Worm (Caenorhabditis elegans) whole organism, late embryonic: Measurements from ENCODE around the gene ssl-1.

Source experiments
- C08G9.2 ChIP-seq: sonication (generic microtip); optimal IDR thresholded peaks from 2 replicates; lab custom pipeline; 2016; ENCODE audit warnings: mild to moderate bottlenecking, missing genetic modification characterization, moderate library complexity, missing compliant biosample characterization
- F13H6.1 ChIP-seq: sonication (generic microtip); optimal IDR thresholded peaks from 2 replicates; lab custom pipeline; 2016; ENCODE audit warnings: missing genetic modification characterization, missing compliant biosample characterization
- K02D7.2 ChIP-seq: sonication (generic microtip); optimal IDR thresholded peaks from 2 replicates; lab custom pipeline; 2017; ENCODE audit warnings: mild to moderate bottlenecking, missing genetic modification characterization, missing compliant biosample characterization
- K09A11.1 ChIP-seq: sonication (generic microtip); optimal IDR thresholded peaks from 2 replicates; lab custom pipeline; 2017; ENCODE audit warnings: antibody characterized with exemption, mild to moderate bottlenecking, missing genetic modification characterization, missing compliant biosample characterization; ENCODE audit not compliant: insufficient read depth
- ceh-14 ChIP-seq: sonication (generic microtip); optimal IDR thresholded peaks from 2 replicates; lab custom pipeline; 2016; ENCODE audit warnings: missing genotype, missing genetic modification characterization, missing compliant biosample characterization
- ceh-18 ChIP-seq: sonication (generic microtip); optimal IDR thresholded peaks from 2 replicates; lab custom pipeline; 2016; ENCODE audit warnings: missing genetic modification characterization, missing compliant biosample characterization
- ceh-2 ChIP-seq: sonication (generic microtip); optimal IDR thresholded peaks from 2 replicates; lab custom pipeline; 2016; ENCODE audit warnings: missing genotype, missing genetic modification characterization, missing compliant biosample characterization
- ceh-22 ChIP-seq: sonication (generic microtip); optimal IDR thresholded peaks from 2 replicates; lab custom pipeline; 2017; ENCODE audit warnings: missing biosample characterization, missing genetic modification characterization
- ceh-31 ChIP-seq: sonication (generic microtip); optimal IDR thresholded peaks from 2 replicates; lab custom pipeline; 2016; ENCODE audit warnings: missing genetic modification characterization, missing compliant biosample characterization
- ceh-34 ChIP-seq: sonication (generic microtip); optimal IDR thresholded peaks from 2 replicates; lab custom pipeline; 2016; ENCODE audit warnings: mild to moderate bottlenecking, missing genetic modification characterization, missing compliant biosample characterization
- ceh-9 ChIP-seq: sonication (generic microtip); optimal IDR thresholded peaks from 2 replicates; lab custom pipeline; 2016; ENCODE audit warnings: mild to moderate bottlenecking, missing genetic modification characterization, inconsistent platforms, missing compliant biosample characterization
- elt-2 ChIP-seq: sonication (generic microtip); optimal IDR thresholded peaks from 2 replicates; lab custom pipeline; 2016; ENCODE audit warnings: missing genetic modification reagents, missing genetic modification characterization, missing compliant biosample characterization
- elt-4 ChIP-seq: sonication (generic microtip); optimal IDR thresholded peaks from 2 replicates; lab custom pipeline; 2016; ENCODE audit warnings: missing genetic modification characterization, missing compliant biosample characterization
- ets-4 ChIP-seq: sonication (generic microtip); optimal IDR thresholded peaks from 2 replicates; lab custom pipeline; 2016; ENCODE audit warnings: missing genetic modification characterization, missing compliant biosample characterization
- eyg-1 ChIP-seq: sonication (generic microtip); optimal IDR thresholded peaks from 2 replicates; lab custom pipeline; 2016; ENCODE audit warnings: missing genotype, missing genetic modification characterization, missing compliant biosample characterization
- fax-1 ChIP-seq: sonication (generic microtip); optimal IDR thresholded peaks from 2 replicates; lab custom pipeline; 2016; ENCODE audit warnings: missing genotype, missing genetic modification characterization, missing compliant biosample characterization
- gmeb-2 ChIP-seq: sonication (generic microtip); optimal IDR thresholded peaks from 2 replicates; lab custom pipeline; 2016; ENCODE audit warnings: missing genetic modification characterization, inconsistent platforms, missing compliant biosample characterization
- hlh-13 ChIP-seq: fragments of 200-800 bp; sonication (Bioruptor generic); optimal IDR thresholded peaks from 2 replicates; lab custom pipeline; 2018; ENCODE audit warnings: mild to moderate bottlenecking, missing genetic modification characterization, missing compliant biosample characterization
- hlh-15 ChIP-seq: sonication (generic microtip); optimal IDR thresholded peaks from 2 replicates; lab custom pipeline; 2016; ENCODE audit warnings: missing genetic modification characterization, missing compliant biosample characterization
- hlh-8 ChIP-seq: sonication (generic microtip); optimal IDR thresholded peaks from 2 replicates; lab custom pipeline; 2016; ENCODE audit warnings: missing genotype, missing genetic modification characterization, missing compliant biosample characterization
- lim-6 ChIP-seq: sonication (generic microtip); optimal IDR thresholded peaks from 2 replicates; lab custom pipeline; 2016; ENCODE audit warnings: missing genetic modification characterization, missing compliant biosample characterization
- lin-11 ChIP-seq: fragments of 200-800 bp; sonication (Bioruptor generic); optimal IDR thresholded peaks from 2 replicates; lab custom pipeline; 2018; ENCODE audit warnings: mild to moderate bottlenecking, missing genetic modification characterization, missing compliant biosample characterization
- madf-2 ChIP-seq: sonication (generic microtip); optimal IDR thresholded peaks from 2 replicates; lab custom pipeline; 2017; ENCODE audit warnings: missing genetic modification characterization, missing compliant biosample characterization
- nfya-1 ChIP-seq: sonication (generic microtip); optimal IDR thresholded peaks from 2 replicates; lab custom pipeline; 2017; ENCODE audit warnings: missing genetic modification characterization, mild to moderate bottlenecking, missing compliant biosample characterization, antibody characterized with exemption, moderate library complexity
- nhr-11 ChIP-seq: fragments of 150-350 bp; optimal IDR thresholded peaks from 2 replicates; lab custom pipeline; 2014; ENCODE audit warnings: missing biosample characterization, missing genetic modification characterization
- npax-4 ChIP-seq: sonication (generic microtip); optimal IDR thresholded peaks from 2 replicates; lab custom pipeline; 2016; ENCODE audit warnings: missing genetic modification characterization, missing compliant biosample characterization
- odd-2 ChIP-seq: sonication (generic microtip); optimal IDR thresholded peaks from 2 replicates; lab custom pipeline; 2017; ENCODE audit warnings: antibody characterized with exemption, mild to moderate bottlenecking, missing genetic modification characterization, missing compliant biosample characterization
- pag-3 ChIP-seq: sonication (generic microtip); optimal IDR thresholded peaks from 2 replicates; lab custom pipeline; 2016; ENCODE audit warnings: missing compliant biosample characterization, missing genetic modification characterization, borderline replicate concordance
- pax-1 ChIP-seq: fragments of 150-350 bp; optimal IDR thresholded peaks from 2 replicates; lab custom pipeline; 2014; ENCODE audit warnings: missing biosample characterization, missing genetic modification characterization
- pha-4 ChIP-seq: fragments of 150-350 bp; optimal IDR thresholded peaks from 2 replicates; lab custom pipeline; 2018; ENCODE audit warnings: missing biosample characterization, missing genetic modification reagents, missing genetic modification characterization
- ref-2 ChIP-seq: sonication (generic microtip); optimal IDR thresholded peaks from 2 replicates; lab custom pipeline; 2016; ENCODE audit warnings: missing genetic modification characterization, missing compliant biosample characterization
- sox-2 ChIP-seq: fragments of 200-800 bp; sonication (Bioruptor generic); IDR thresholded peaks from 2 replicates; pipeline ENCODE4 v1.3.6; 2022; ENCODE audit warnings: missing genetic modification reagents, missing genetic modification characterization, missing compliant biosample characterization
- sox-4 ChIP-seq: sonication (generic microtip); optimal IDR thresholded peaks from 2 replicates; lab custom pipeline; 2017; ENCODE audit warnings: mild to moderate bottlenecking, missing genetic modification characterization, inconsistent platforms, missing compliant biosample characterization
- syd-9 ChIP-seq: sonication (generic microtip); optimal IDR thresholded peaks from 2 replicates; lab custom pipeline; 2016; ENCODE audit warnings: mild to moderate bottlenecking, missing genetic modification characterization, moderate library complexity, missing compliant biosample characterization
- tbx-7 ChIP-seq: sonication (generic microtip); optimal IDR thresholded peaks from 2 replicates; lab custom pipeline; 2016; ENCODE audit warnings: missing genotype, missing genetic modification characterization, missing compliant biosample characterization
- unc-3 ChIP-seq, 2 experiments: fragments of 200-800 bp in 1 of 2; sonication (Bioruptor generic) in 1 of 2; sonication (generic microtip) in 1 of 2; conservative IDR thresholded peaks in 1 of 2; optimal IDR thresholded peaks in 1 of 2; 2 replicates each; pipeline versions ENCODE4 v1.3.6 to Lab custom; 2016 to 2022; ENCODE audit warnings: missing compliant biosample characterization in 2 of 2, missing genetic modification characterization in 2 of 2, missing genetic modification reagents in 1 of 2
- unc-42 ChIP-seq: sonication (generic microtip); optimal IDR thresholded peaks from 2 replicates; lab custom pipeline; 2016; ENCODE audit warnings: missing genotype, missing genetic modification characterization, missing compliant biosample characterization
- unc-86 ChIP-seq: sonication (generic microtip); optimal IDR thresholded peaks from 2 replicates; lab custom pipeline; 2016; ENCODE audit warnings: missing genetic modification characterization, missing compliant biosample characterization
- zip-5 ChIP-seq: sonication (generic microtip); optimal IDR thresholded peaks from 2 replicates; lab custom pipeline; 2016; ENCODE audit warnings: missing genetic modification characterization, missing compliant biosample characterization
- ztf-16 ChIP-seq: sonication (generic microtip); optimal IDR thresholded peaks from 2 replicates; lab custom pipeline; 2017; ENCODE audit warnings: missing genetic modification characterization, missing compliant biosample characterization

Gene ssl-1

DNA sequence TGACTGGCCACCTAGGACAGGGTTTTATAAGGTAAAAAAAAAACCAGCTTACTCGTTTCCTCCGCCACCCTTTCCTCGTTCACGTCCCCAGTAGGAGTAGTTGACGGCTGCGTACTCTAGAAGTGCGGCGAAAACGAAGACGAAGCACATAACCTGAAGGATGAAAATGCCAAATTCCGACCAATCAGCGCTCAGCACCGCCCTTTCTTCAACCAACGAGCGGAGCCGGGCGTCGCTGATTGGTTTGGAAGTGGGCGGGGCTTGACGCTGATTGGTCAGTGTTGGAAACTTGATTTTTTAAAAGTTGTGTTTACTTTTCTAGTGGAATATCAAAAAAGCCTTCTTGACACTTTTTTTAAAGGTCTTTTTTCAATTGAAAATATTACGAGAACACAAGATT, 59.4 kb downstream of the ssl-1 start:
- peak; percentile 95 for TF ChIP-seq nfya-1 (tag; lab: Kevin White, UChicago)
- TF ChIP-seq ceh-2 (tag; lab: Kevin White, UChicago) = no peak

DNA sequence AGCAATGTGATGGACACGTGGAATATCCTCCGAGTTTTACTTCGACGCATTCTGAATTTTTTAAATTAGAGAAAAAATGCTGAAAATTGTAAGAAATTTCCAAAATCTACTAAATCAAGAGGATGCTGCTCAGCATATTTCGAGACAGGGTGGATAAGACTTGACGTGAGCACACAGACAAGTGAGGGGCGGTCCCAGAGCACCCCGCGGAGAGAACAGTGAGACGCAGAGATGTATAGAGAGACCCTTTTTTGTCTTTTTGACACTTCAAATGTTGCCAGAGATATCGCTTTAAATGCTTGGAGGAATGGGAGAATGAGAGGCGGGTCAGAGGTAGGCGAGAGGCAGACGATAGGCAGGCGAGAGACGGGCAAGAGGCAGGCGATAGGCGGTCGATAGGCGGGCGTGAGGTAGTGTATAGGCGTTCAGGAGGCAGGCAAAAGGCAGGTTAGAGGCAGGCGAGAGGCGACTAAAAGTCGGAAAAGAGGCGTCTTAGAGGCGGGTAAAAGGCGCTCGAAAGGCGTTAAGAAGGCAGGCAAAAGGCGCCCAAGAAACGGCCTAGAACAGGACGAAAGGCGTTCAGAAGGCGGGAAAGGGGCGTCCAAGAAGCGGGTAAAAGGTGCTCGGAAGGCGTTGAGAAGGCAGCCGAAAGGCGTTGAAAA, 65.4 kb downstream of the ssl-1 start, which contains the start of gene gab-1:
Gene gab-1 (minus strand): TSS at position 51 of the 662 bp plus-strand sequence.
- TF ChIP-seq ceh-14 (tag; lab: Kevin White, UChicago) (peak; percentile 12), K02D7.2 (tag; lab: Kevin White, UChicago) (peak; percentile 28), F13H6.1 (tag; lab: Kevin White, UChicago) (no peak), ceh-22 (no peak), hlh-8 (tag; lab: Kevin White, UChicago) (no peak)

DNA sequence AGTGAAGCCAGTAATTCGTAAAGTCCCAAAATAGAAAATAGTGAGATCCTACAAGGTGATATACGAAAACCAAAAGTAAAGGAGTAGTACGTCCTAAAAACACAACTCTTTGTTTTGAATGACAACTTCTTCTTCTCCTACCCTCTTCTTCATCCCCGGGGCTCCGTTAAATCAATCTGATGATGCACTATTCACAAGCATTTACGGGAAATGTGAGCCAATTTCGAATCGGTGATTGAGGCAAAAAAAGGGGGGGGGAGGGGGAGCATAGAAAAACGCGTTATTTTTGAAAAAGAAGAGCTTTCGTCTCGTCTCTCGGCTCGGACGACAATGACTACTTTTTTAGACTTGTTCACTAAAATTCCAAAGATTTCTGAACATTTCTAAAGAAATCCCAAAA, 69.5 kb downstream of the ssl-1 start:
- TF ChIP-seq odd-2 (no peak), unc-42 (tag; lab: Kevin White, UChicago) (peak; percentile 9)

DNA sequence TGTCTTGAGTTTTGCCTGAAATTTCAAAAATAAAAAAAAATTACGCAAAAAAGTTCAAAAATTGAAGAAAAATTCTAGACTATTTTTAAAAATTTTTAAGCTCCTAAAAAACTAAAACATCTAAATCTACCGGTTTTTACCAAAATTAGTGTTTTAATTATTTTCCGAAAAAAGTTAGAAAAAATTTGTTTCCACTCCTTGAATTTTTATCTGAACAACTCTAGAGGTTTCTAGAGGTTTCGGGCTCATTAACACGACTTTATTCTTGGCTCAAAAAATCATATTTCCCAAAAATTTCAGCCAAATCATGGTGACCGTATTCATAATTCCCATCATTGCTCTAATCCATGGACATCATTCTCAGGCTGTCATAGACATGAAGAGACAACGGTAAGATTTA, 70.5 kb downstream of the ssl-1 start, which contains the start of gene lgc-37:
Gene lgc-37 (plus strand): TSS at position 301 of the 400 bp plus-strand sequence.
- no peak for TF ChIP-seq pax-1 (tag; lab: Kevin White, UChicago)
- TF ChIP-seq unc-3 (GFP tag; conservative IDR thresholded peaks at IDR 0.05; lab: Robert Waterston, UW) = no peak
- no peak for TF ChIP-seq unc-3 (tag; optimal IDR thresholded peaks at IDR 0.05; lab: Kevin White, UChicago)
- no peak for TF ChIP-seq ztf-16 (tag; lab: Kevin White, UChicago)
- no peak for TF ChIP-seq lin-11 (tag; lab: Kevin White, UChicago)
- TF ChIP-seq sox-4 (tag; lab: Kevin White, UChicago) = no peak
- no peak for TF ChIP-seq pha-4 (tag; lab: Kevin White, UChicago)
- no peak for TF ChIP-seq nhr-11
- no peak for TF ChIP-seq elt-4
- TF ChIP-seq unc-42 (tag; lab: Kevin White, UChicago) = no peak
- no peak for TF ChIP-seq K09A11.1 (tag; lab: Kevin White, UChicago)
- TF ChIP-seq syd-9 (tag; lab: Kevin White, UChicago) = no peak
- TF ChIP-seq ref-2 (tag; lab: Kevin White, UChicago) = no peak
- TF ChIP-seq C08G9.2 (tag; lab: Kevin White, UChicago) = no peak
- no peak for TF ChIP-seq ets-4 (tag; lab: Kevin White, UChicago)
- TF ChIP-seq hlh-8 (tag; lab: Kevin White, UChicago) = no peak
- TF ChIP-seq madf-2 (tag; lab: Kevin White, UChicago) = no peak
- no peak for TF ChIP-seq fax-1 (tag; lab: Kevin White, UChicago)
- no peak for TF ChIP-seq ceh-9 (tag; lab: Kevin White, UChicago)
- TF ChIP-seq tbx-7 (tag; lab: Kevin White, UChicago) = no peak
- no peak for TF ChIP-seq nfya-1 (tag; lab: Kevin White, UChicago)
- TF ChIP-seq, all 69 proteins: peak for 0

DNA sequence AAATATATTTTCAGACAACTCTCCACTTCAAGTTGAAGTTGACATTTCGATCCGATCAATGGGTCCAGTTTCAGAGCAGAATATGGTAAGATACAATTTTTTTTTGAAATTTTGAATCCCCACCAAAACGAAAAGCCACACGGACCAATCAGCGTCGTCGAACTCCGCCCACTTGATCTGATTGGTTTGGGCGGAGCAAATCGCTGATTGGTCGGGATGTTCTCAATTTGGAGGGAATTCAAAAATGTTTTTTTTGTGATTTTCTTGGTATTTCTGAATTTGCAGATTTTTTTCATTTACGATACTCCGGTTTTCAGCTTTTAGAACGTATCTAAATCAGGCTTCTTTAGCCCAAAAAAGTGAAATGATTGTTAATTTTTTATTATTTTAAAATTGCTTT, 71.1 kb downstream of the ssl-1 start:
- TF ChIP-seq nfya-1 (tag; lab: Kevin White, UChicago) (peak; percentile 67), odd-2 (no peak)

DNA sequence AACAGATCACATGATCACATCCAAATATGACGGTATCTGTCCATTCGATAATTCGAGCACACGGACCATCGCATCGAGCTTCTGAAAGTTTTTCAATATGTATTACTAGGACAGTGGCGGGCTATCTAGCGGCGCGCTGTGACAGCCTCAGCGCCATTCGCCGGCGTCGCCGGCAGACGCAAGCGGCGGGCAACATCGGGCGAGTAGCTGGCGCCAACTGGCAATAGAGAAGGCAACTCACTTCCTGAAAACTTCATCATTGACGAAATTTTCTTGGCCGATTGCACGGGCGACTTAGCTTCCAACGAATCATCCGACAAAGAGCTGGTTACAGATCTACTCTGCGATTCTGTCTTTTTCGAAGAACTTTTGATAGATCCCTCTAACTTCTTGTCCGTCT, 73.9 kb downstream of the ssl-1 start:
- TF ChIP-seq lin-11 (tag; lab: Kevin White, UChicago) (no peak), gmeb-2 (tag; lab: Kevin White, UChicago) (no peak), lim-6 (tag; lab: Kevin White, UChicago) (no peak), pag-3 (tag; lab: Kevin White, UChicago) (no peak), zip-5 (tag; lab: Kevin White, UChicago) (no peak), ceh-18 (no peak), hlh-13 (no peak), ceh-34 (tag; lab: Kevin White, UChicago) (no peak), madf-2 (tag; lab: Kevin White, UChicago) (no peak), ceh-31 (no peak), elt-2 (tag; lab: Kevin White, UChicago) (no peak), eyg-1 (tag; lab: Kevin White, UChicago) (no peak), hlh-15 (no peak), unc-86 (tag; lab: Kevin White, UChicago) (no peak), sox-2 (GFP tag; lab: Robert Waterston, UW) (no peak), npax-4 (tag; lab: Kevin White, UChicago) (no peak), nfya-1 (tag; lab: Kevin White, UChicago) (no peak), K02D7.2 (tag; lab: Kevin White, UChicago) (no peak), tbx-7 (tag; lab: Kevin White, UChicago) (no peak)
